Worm (Caenorhabditis elegans) whole organism, L1 larva: ENCODE results near the gene attf-2.

ENCODE experiments used
- C04F5.9 ChIP-seq: sonication (generic microtip); optimal IDR thresholded peaks from 2 replicates; lab custom pipeline; 2016; ENCODE audit warnings: missing genetic modification characterization, missing compliant biosample characterization
- F16B12.6 ChIP-seq: fragments of 150-350 bp; optimal IDR thresholded peaks from 2 replicates; lab custom pipeline; 2014; ENCODE audit warnings: missing biosample characterization, missing genetic modification characterization
- aha-1 ChIP-seq: fragments of 150-350 bp; optimal IDR thresholded peaks from 2 replicates; lab custom pipeline; 2014; ENCODE audit warnings: missing biosample characterization, missing genetic modification characterization
- aly-2 ChIP-seq: fragments of 150-350 bp; optimal IDR thresholded peaks from 2 replicates; lab custom pipeline; 2014; ENCODE audit warnings: missing biosample characterization, missing genetic modification characterization
- ceh-8 ChIP-seq: fragments of 200-800 bp; sonication (Bioruptor generic); optimal IDR thresholded peaks from 2 replicates; lab custom pipeline; 2018; ENCODE audit warnings: mild to moderate bottlenecking, missing genetic modification characterization, moderate library complexity, missing compliant biosample characterization
- ceh-82 ChIP-seq, 3 experiments: fragments of 150-350 bp in 1 of 3; sonication (generic microtip) in 2 of 3; optimal IDR thresholded peaks; 2 replicates each; lab custom pipeline; 2014 to 2017; ENCODE audit warnings: missing biosample characterization in 3 of 3, missing genetic modification characterization in 3 of 3
- ceh-90 ChIP-seq: sonication (generic microtip); optimal IDR thresholded peaks from 2 replicates; lab custom pipeline; 2016; ENCODE audit warnings: missing genetic modification characterization, missing compliant biosample characterization
- dsc-1 ChIP-seq: sonication (generic microtip); optimal IDR thresholded peaks from 2 replicates; lab custom pipeline; 2016; ENCODE audit warnings: mild to moderate bottlenecking, missing genetic modification characterization, missing compliant biosample characterization
- egl-27 ChIP-seq, 2 experiments: fragments of 150-350 bp in 1 of 2; sonication (generic microtip); optimal IDR thresholded peaks; 3 replicates each; lab custom pipeline; 2017 to 2018; ENCODE audit warnings: missing biosample characterization in 2 of 2, missing genetic modification characterization in 2 of 2, missing genetic modification reagents in 2 of 2
- elt-2 ChIP-seq: sonication (generic microtip); optimal IDR thresholded peaks from 2 replicates; lab custom pipeline; 2016; ENCODE audit warnings: missing genetic modification characterization, mild to moderate bottlenecking, inconsistent platforms, missing compliant biosample characterization, missing genetic modification reagents
- ets-5 ChIP-seq: fragments of 200-800 bp; sonication (Bioruptor generic); IDR thresholded peaks from 2 replicates; pipeline ENCODE4 v1.3.6; 2022; ENCODE audit warnings: missing genetic modification characterization, missing compliant biosample characterization
- grh-1 ChIP-seq: fragments of 200-800 bp; sonication (Bioruptor generic); IDR thresholded peaks from 2 replicates; pipeline ENCODE4 v1.3.6; 2022; ENCODE audit warnings: missing genetic modification reagents, missing genetic modification characterization, missing compliant biosample characterization
- hlh-17 ChIP-seq: fragments of 200-800 bp; sonication (Bioruptor generic); optimal IDR thresholded peaks from 2 replicates; lab custom pipeline; 2018; ENCODE audit warnings: missing genetic modification characterization, mild to moderate bottlenecking, missing compliant biosample characterization, moderate library complexity, borderline replicate concordance
- irx-1 ChIP-seq: sonication (generic microtip); optimal IDR thresholded peaks from 2 replicates; lab custom pipeline; 2016; ENCODE audit warnings: missing genetic modification characterization, missing compliant biosample characterization
- isw-1 ChIP-seq: fragments of 200-800 bp; sonication (Bioruptor generic); IDR thresholded peaks from 2 replicates; pipeline ENCODE4 v1.3.6; 2022; ENCODE audit warnings: missing genetic modification characterization, missing compliant biosample characterization
- lin-13 ChIP-seq: fragments of 150-350 bp; optimal IDR thresholded peaks from 2 replicates; lab custom pipeline; 2014; ENCODE audit warnings: missing biosample characterization, missing genetic modification reagents, missing genetic modification characterization
- lin-14 ChIP-seq: fragments of 200-800 bp; sonication (Bioruptor generic); optimal IDR thresholded peaks from 2 replicates; lab custom pipeline; 2018; ENCODE audit warnings: mild to moderate bottlenecking, missing genetic modification characterization, moderate library complexity, missing compliant biosample characterization
- lir-3 ChIP-seq: sonication (generic microtip); optimal IDR thresholded peaks from 2 replicates; lab custom pipeline; 2016; ENCODE audit warnings: mild to moderate bottlenecking, missing genetic modification characterization, moderate library complexity, missing compliant biosample characterization; ENCODE audit not compliant: poor library complexity
- lsy-2 ChIP-seq, 2 experiments: fragments of 150-350 bp; optimal IDR thresholded peaks; 2 replicates each; lab custom pipeline; 2014; ENCODE audit warnings: missing biosample characterization in 2 of 2, missing genetic modification characterization in 2 of 2
- mab-9 ChIP-seq: fragments of 200-800 bp; sonication (Bioruptor generic); IDR thresholded peaks from 2 replicates; pipeline ENCODE4 v1.3.6; 2022; ENCODE audit warnings: missing genetic modification reagents, missing genetic modification characterization, missing compliant biosample characterization
- mef-2 ChIP-seq: fragments of 150-350 bp; optimal IDR thresholded peaks from 2 replicates; lab custom pipeline; 2014; ENCODE audit warnings: missing biosample characterization, missing genetic modification characterization
- mep-1 ChIP-seq: fragments of 150-350 bp; optimal IDR thresholded peaks from 2 replicates; lab custom pipeline; 2014; ENCODE audit warnings: missing biosample characterization, missing genetic modification characterization
- nhr-20 ChIP-seq: sonication (generic microtip); optimal IDR thresholded peaks from 2 replicates; lab custom pipeline; 2016; ENCODE audit warnings: mild to moderate bottlenecking, missing genetic modification characterization, missing compliant biosample characterization
- nhr-28 ChIP-seq: fragments of 150-350 bp; optimal IDR thresholded peaks from 2 replicates; lab custom pipeline; 2014; ENCODE audit warnings: missing biosample characterization, missing genetic modification characterization
- nhr-76 ChIP-seq: sonication (generic microtip); optimal IDR thresholded peaks from 2 replicates; lab custom pipeline; 2017; ENCODE audit warnings: missing biosample characterization, missing genetic modification characterization
- nhr-77 ChIP-seq: fragments of 150-350 bp; optimal IDR thresholded peaks from 2 replicates; lab custom pipeline; 2014; ENCODE audit warnings: missing biosample characterization, missing genetic modification characterization
- nhr-84 ChIP-seq: sonication (generic microtip); optimal IDR thresholded peaks from 2 replicates; lab custom pipeline; 2017; ENCODE audit warnings: missing biosample characterization, missing genetic modification characterization
- nhr-85 ChIP-seq: sonication (generic microtip); peaks from one replicate; lab custom pipeline; 2016; ENCODE audit warnings: missing genetic modification characterization, inconsistent platforms, missing compliant biosample characterization
- nhr-90 ChIP-seq: sonication (generic microtip); optimal IDR thresholded peaks from 2 replicates; lab custom pipeline; 2016; ENCODE audit warnings: mild to moderate bottlenecking, missing genetic modification characterization, missing compliant biosample characterization; ENCODE audit not compliant: poor library complexity
- pax-3 ChIP-seq: fragments of 200-800 bp; sonication (Bioruptor generic); optimal IDR thresholded peaks from 2 replicates; lab custom pipeline; 2018; ENCODE audit warnings: mild to moderate bottlenecking, missing genetic modification characterization, moderate library complexity, missing compliant biosample characterization
- rnt-1 ChIP-seq: sonication (generic microtip); optimal IDR thresholded peaks from 2 replicates; lab custom pipeline; 2016; ENCODE audit warnings: mild to moderate bottlenecking, missing genetic modification characterization, moderate library complexity, missing compliant biosample characterization
- snu-23 ChIP-seq: sonication (generic microtip); optimal IDR thresholded peaks from 2 replicates; lab custom pipeline; 2016; ENCODE audit warnings: missing genetic modification characterization, missing compliant biosample characterization
- sox-4 ChIP-seq: sonication (generic microtip); optimal IDR thresholded peaks from 2 replicates; lab custom pipeline; 2016; ENCODE audit warnings: missing genetic modification characterization, missing compliant biosample characterization
- tbx-2 ChIP-seq: sonication (generic microtip); optimal IDR thresholded peaks from 2 replicates; lab custom pipeline; 2016; ENCODE audit warnings: missing genetic modification characterization, missing compliant biosample characterization
- unc-62 ChIP-seq: fragments of 150-350 bp; optimal IDR thresholded peaks from 2 replicates; lab custom pipeline; 2014; ENCODE audit warnings: missing biosample characterization, missing genetic modification reagents, missing genetic modification characterization
- ztf-11 ChIP-seq, 2 experiments: sonication (generic microtip); optimal IDR thresholded peaks; 2 replicates each; lab custom pipeline; 2016 to 2017; ENCODE audit warnings: missing genetic modification characterization in 2 of 2, missing biosample characterization in 1 of 2, missing compliant biosample characterization in 1 of 2

attf-2 gene

ce11 chrV:7178843-7179242, 17.1 kb downstream of the attf-2 start, which contains the start of gene cpsf-2 (continued):
- TF ChIP-seq nhr-90: no peak

ce11 chrV:7175201-7175600, 20.7 kb downstream of the attf-2 start, which contains the start of gene lgc-39:
TSS of gene lgc-39 (plus strand) at chrV:7175501.
- TF ChIP-seq mab-9 (GFP tag; lab: Robert Waterston, UW) (no peak), grh-1 (GFP tag; lab: Robert Waterston, UW) (no peak), lin-13 (GFP tag; lab: Kevin White, UChicago) (no peak), ceh-90 (no peak), nhr-28 (tag; lab: Kevin White, UChicago) (no peak), ztf-11 (tag; optimal IDR thresholded peaks at IDR 0.05; lab: Kevin White, UChicago) (no peak), nhr-20 (tag; lab: Kevin White, UChicago) (no peak), nhr-85 (tag; lab: Kevin White, UChicago) (no peak), mep-1 (no peak), egl-27 (tag; optimal IDR thresholded peaks at IDR 0.05; lab: Kevin White, UChicago) (no peak), sox-4 (tag; lab: Kevin White, UChicago) (no peak), nhr-77 (no peak), dsc-1 (tag; lab: Kevin White, UChicago) (no peak), aly-2 (tag; lab: Kevin White, UChicago) (no peak), ceh-82 (tag; optimal IDR thresholded peaks at IDR 0.05; lab: Kevin White, UChicago) (no peak)

ce11 chrV:7166709-7167108, 29.2 kb downstream of the attf-2 start, which contains the start of gene ugt-36:
TSS of gene ugt-36 (plus strand) at chrV:7167009.
- no peak for TF ChIP-seq pax-3 (tag; lab: Kevin White, UChicago)
- no peak for TF ChIP-seq mab-9 (GFP tag; lab: Robert Waterston, UW)
- TF ChIP-seq F16B12.6 (tag; lab: Kevin White, UChicago): no peak
- TF ChIP-seq C04F5.9: no peak
- no peak for TF ChIP-seq nhr-20 (tag; lab: Kevin White, UChicago)
- no peak for TF ChIP-seq lir-3 (tag; lab: Kevin White, UChicago)
- no peak for TF ChIP-seq snu-23
- TF ChIP-seq hlh-17 (GFP tag; lab: Kevin White, UChicago): no peak
- no peak for TF ChIP-seq ceh-8 (GFP tag; lab: Kevin White, UChicago)
- no peak for TF ChIP-seq irx-1 (tag; lab: Kevin White, UChicago)
- TF ChIP-seq ets-5 (GFP tag; lab: Robert Waterston, UW): no peak
- no peak for TF ChIP-seq nhr-84
- no peak for TF ChIP-seq lin-13 (GFP tag; lab: Kevin White, UChicago)
- no peak for TF ChIP-seq isw-1 (GFP tag; lab: Robert Waterston, UW)
- no peak for TF ChIP-seq unc-62
- TF ChIP-seq nhr-76 (tag; lab: Kevin White, UChicago): no peak
- TF ChIP-seq aha-1: no peak
- no peak for TF ChIP-seq lin-14 (GFP tag; lab: Kevin White, UChicago)
- no peak for TF ChIP-seq rnt-1 (tag; lab: Kevin White, UChicago)
- TF ChIP-seq mef-2 (tag; lab: Kevin White, UChicago): no peak

- TF ChIP-seq lsy-2 (tag; optimal IDR thresholded peaks at IDR 0.05; lab: Kevin White, UChicago) (no peak), aha-1 (no peak), lir-3 (tag; lab: Kevin White, UChicago) (no peak), nhr-84 (no peak), elt-2 (tag; lab: Kevin White, UChicago) (no peak), tbx-2 (tag; lab: Kevin White, UChicago) (no peak), nhr-85 (tag; lab: Kevin White, UChicago) (no peak), ceh-82 (tag; optimal IDR thresholded peaks at IDR 0.05; lab: Kevin White, UChicago) (no peak)
These were observed 31.7 kb downstream of the attf-2 start, which contains the start of gene srh-83 for ce11 chrV:7164210-7164609. TSS of gene srh-83 (plus strand) at chrV:7164510.
